Worm (Caenorhabditis elegans): ENCODE results near the gene srh-250.

- TF ChIP-seq lin-13 (tag; optimal IDR thresholded peaks at IDR 0.05) (no peak), elt-1 (tag; optimal IDR thresholded peaks at IDR 0.05; ENCODE audit: borderline replicate concordance, insufficient read depth) (no peak), unc-120 (tag; optimal IDR thresholded peaks at IDR 0.05; ENCODE audit: poor library complexity, severe bottlenecking) (no peak), sptf-1 (tag; optimal IDR thresholded peaks at IDR 0.05) (no peak), blmp-1 (tag; optimal IDR thresholded peaks at IDR 0.05) (no peak), hlh-1 (tag; optimal IDR thresholded peaks at IDR 0.05) (no peak), cnd-1 (tag; optimal IDR thresholded peaks at IDR 0.05) (no peak), unc-62 (GFP tag; optimal IDR thresholded peaks at IDR 0.05) (no peak), mab-5 (tag; optimal IDR thresholded peaks at IDR 0.05) (no peak), ceh-43 (GFP tag; optimal IDR thresholded peaks at IDR 0.05) (no peak), snpc-4 (tag; optimal IDR thresholded peaks at IDR 0.05) (no peak), drap-1 (GFP tag; optimal IDR thresholded peaks at IDR 0.05) (no peak), nhr-237 (tag; optimal IDR thresholded peaks at IDR 0.05) (no peak), bed-3 (GFP tag; optimal IDR thresholded peaks at IDR 0.05) (no peak)
Measured at ce11 chrII:3909301-3909700, 30.9 kb downstream of the srh-250 start.

All from whole organism, mixed stage, embryonic.